Worm (Caenorhabditis elegans) whole organism, L4/young adult: ENCODE data around the gene tyr-6.

ENCODE experiments used
- W03F9.2 ChIP-seq: fragments of 150-350 bp; optimal IDR thresholded peaks from 2 replicates; lab custom pipeline; 2014; ENCODE audit warnings: missing biosample characterization, missing genetic modification characterization
- dao-5 ChIP-seq: sonication (generic microtip); optimal IDR thresholded peaks from 2 replicates; lab custom pipeline; 2016; ENCODE audit warnings: missing genotype, missing genetic modification characterization, moderate library complexity, missing compliant biosample characterization
- him-1 ChIP-seq: sonication (generic microtip); optimal IDR thresholded peaks from 2 replicates; lab custom pipeline; 2016; ENCODE audit warnings: missing genotype, missing genetic modification reagents, missing genetic modification characterization, missing compliant biosample characterization

tyr-6 gene

ce11 chrIV:6524531-6524930, 44.2 kb downstream of the tyr-6 start, which contains the start of gene C01G5.5:
TSS of gene C01G5.5 (plus strand) at chrIV:6524610.
- no peak for TF ChIP-seq him-1 (tag; lab: Kevin White, UChicago)
- TF ChIP-seq dao-5 = no peak
- no peak for TF ChIP-seq W03F9.2 (tag; lab: Kevin White, UChicago)

- TF ChIP-seq him-1 (tag; lab: Kevin White, UChicago) (no peak), W03F9.2 (tag; lab: Kevin White, UChicago) (no peak), dao-5 (no peak)
Measured at ce11 chrIV:6526522-6526921, 46.2 kb downstream of the tyr-6 start.

ce11 chrIV:6528202-6528601, 47.9 kb downstream of the tyr-6 start:
- TF ChIP-seq dao-5 (no peak), W03F9.2 (tag; lab: Kevin White, UChicago) (no peak), him-1 (tag; lab: Kevin White, UChicago) (no peak)

ce11 chrIV:6529832-6530231, 49.5 kb downstream of the tyr-6 start:
- TF ChIP-seq dao-5 (no peak), W03F9.2 (tag; lab: Kevin White, UChicago) (no peak), him-1 (tag; lab: Kevin White, UChicago) (no peak)

- no peak for TF ChIP-seq dao-5
- no peak for TF ChIP-seq him-1 (tag; lab: Kevin White, UChicago)
- no peak for TF ChIP-seq W03F9.2 (tag; lab: Kevin White, UChicago)
Measured at ce11 chrIV:6531450-6531849, 51.1 kb downstream of the tyr-6 start, which contains the start of gene C01G5.4. TSS of gene C01G5.4 (plus strand) at chrIV:6531750.

- TF ChIP-seq dao-5 = no peak
- TF ChIP-seq him-1 (tag; lab: Kevin White, UChicago) = no peak
- TF ChIP-seq W03F9.2 (tag; lab: Kevin White, UChicago) = no peak
Measured at ce11 chrIV:6535908-6536307, 55.6 kb downstream of the tyr-6 start, which contains the start of gene C01G5.3. TSS of gene C01G5.3 (plus strand) at chrIV:6536208.
